Worm (Caenorhabditis elegans): ENCODE results near the gene C49A9.9.

Gene C49A9.9

ce11 chrIV:6217066-6217465 is at the start of gene C49A9.9:
Gene C49A9.9 (plus strand): TSS chrIV:6217372.
- TF ChIP-seq cog-1 (tag; optimal IDR thresholded peaks at IDR 0.05) (no peak), ztf-29 (GFP tag; IDR thresholded peaks at IDR 0.05) (no peak), T22C8.4 (GFP tag; IDR thresholded peaks at IDR 0.05) (no peak), med-1 (GFP tag; optimal IDR thresholded peaks at IDR 0.05; ENCODE audit: insufficient read depth) (no peak), ztf-23 (GFP tag; IDR thresholded peaks at IDR 0.05) (no peak), klf-2 (GFP tag; conservative IDR thresholded peaks at IDR 0.05) (no peak), ref-1 (GFP tag; conservative IDR thresholded peaks at IDR 0.05) (no peak), flt-1 (GFP tag; IDR thresholded peaks at IDR 0.05) (no peak), tab-1 (GFP tag; IDR thresholded peaks at IDR 0.05) (no peak)

ce11 chrIV:6172959-6173358 is 44.2 kb upstream of the C49A9.9 start:
- no peak for TF ChIP-seq klf-2 (GFP tag; conservative IDR thresholded peaks at IDR 0.05)

ce11 chrIV:6177383-6177782 is 39.8 kb upstream of the C49A9.9 start:
- TF ChIP-seq med-1 (GFP tag; optimal IDR thresholded peaks at IDR 0.05; ENCODE audit: insufficient read depth) (no peak), klf-2 (GFP tag; conservative IDR thresholded peaks at IDR 0.05) (no peak), tab-1 (GFP tag; IDR thresholded peaks at IDR 0.05) (no peak), ztf-29 (GFP tag; IDR thresholded peaks at IDR 0.05) (no peak), T22C8.4 (GFP tag; IDR thresholded peaks at IDR 0.05) (no peak), flt-1 (GFP tag; IDR thresholded peaks at IDR 0.05) (no peak), cog-1 (tag; optimal IDR thresholded peaks at IDR 0.05) (no peak), ref-1 (GFP tag; conservative IDR thresholded peaks at IDR 0.05) (no peak), ztf-23 (GFP tag; IDR thresholded peaks at IDR 0.05) (no peak)

- TF ChIP-seq ztf-29 (GFP tag; IDR thresholded peaks at IDR 0.05) (no peak), tab-1 (GFP tag; IDR thresholded peaks at IDR 0.05) (no peak), flt-1 (GFP tag; IDR thresholded peaks at IDR 0.05) (no peak), ref-1 (GFP tag; conservative IDR thresholded peaks at IDR 0.05) (no peak), cog-1 (tag; optimal IDR thresholded peaks at IDR 0.05) (no peak), T22C8.4 (GFP tag; IDR thresholded peaks at IDR 0.05) (no peak), klf-2 (GFP tag; conservative IDR thresholded peaks at IDR 0.05) (no peak), med-1 (GFP tag; optimal IDR thresholded peaks at IDR 0.05; ENCODE audit: insufficient read depth) (no peak), ztf-23 (GFP tag; IDR thresholded peaks at IDR 0.05) (no peak)
Observed at ce11 chrIV:6183757-6184156, 33.4 kb upstream of the C49A9.9 start, which contains the start of gene unc-77. Gene unc-77 (minus strand): TSS chrIV:6183857.

ce11 chrIV:6185578-6185977 is 31.6 kb upstream of the C49A9.9 start, which contains the start of gene asp-9:
Gene asp-9 (plus strand): TSS chrIV:6185889.
- TF ChIP-seq ztf-29 (GFP tag; IDR thresholded peaks at IDR 0.05) (no peak), ztf-23 (GFP tag; IDR thresholded peaks at IDR 0.05) (no peak), flt-1 (GFP tag; IDR thresholded peaks at IDR 0.05) (no peak), cog-1 (tag; optimal IDR thresholded peaks at IDR 0.05) (no peak), T22C8.4 (GFP tag; IDR thresholded peaks at IDR 0.05) (no peak), ref-1 (GFP tag; conservative IDR thresholded peaks at IDR 0.05) (no peak), klf-2 (GFP tag; conservative IDR thresholded peaks at IDR 0.05) (no peak), med-1 (GFP tag; optimal IDR thresholded peaks at IDR 0.05; ENCODE audit: insufficient read depth) (no peak), tab-1 (GFP tag; IDR thresholded peaks at IDR 0.05) (no peak)

ce11 chrIV:6187160-6187559 is 30.0 kb upstream of the C49A9.9 start:
- no peak for TF ChIP-seq tab-1 (GFP tag; IDR thresholded peaks at IDR 0.05)
- no peak for TF ChIP-seq ztf-23 (GFP tag; IDR thresholded peaks at IDR 0.05)
- no peak for TF ChIP-seq klf-2 (GFP tag; conservative IDR thresholded peaks at IDR 0.05)
- no peak for TF ChIP-seq med-1 (GFP tag; optimal IDR thresholded peaks at IDR 0.05; ENCODE audit: insufficient read depth)
- TF ChIP-seq ref-1 (GFP tag; conservative IDR thresholded peaks at IDR 0.05), result no peak
- TF ChIP-seq flt-1 (GFP tag; IDR thresholded peaks at IDR 0.05), result no peak
- TF ChIP-seq ztf-29 (GFP tag; IDR thresholded peaks at IDR 0.05), result no peak
- no peak for TF ChIP-seq T22C8.4 (GFP tag; IDR thresholded peaks at IDR 0.05)
- TF ChIP-seq cog-1 (tag; optimal IDR thresholded peaks at IDR 0.05), result no peak

- TF ChIP-seq T22C8.4 (GFP tag; IDR thresholded peaks at IDR 0.05) (no peak), flt-1 (GFP tag; IDR thresholded peaks at IDR 0.05) (no peak), ztf-23 (GFP tag; IDR thresholded peaks at IDR 0.05) (no peak), ztf-29 (GFP tag; IDR thresholded peaks at IDR 0.05) (no peak), med-1 (GFP tag; optimal IDR thresholded peaks at IDR 0.05; ENCODE audit: insufficient read depth) (no peak), tab-1 (GFP tag; IDR thresholded peaks at IDR 0.05) (no peak), ref-1 (GFP tag; conservative IDR thresholded peaks at IDR 0.05) (no peak), klf-2 (GFP tag; conservative IDR thresholded peaks at IDR 0.05) (no peak), cog-1 (tag; optimal IDR thresholded peaks at IDR 0.05) (no peak)
Observed at ce11 chrIV:6200249-6200648, 16.9 kb upstream of the C49A9.9 start.

ce11 chrIV:6201769-6202168 is 15.4 kb upstream of the C49A9.9 start, which contains the start of gene tkr-2:
Gene tkr-2 (plus strand): TSS chrIV:6202069.
- no peak for TF ChIP-seq med-1 (GFP tag; optimal IDR thresholded peaks at IDR 0.05; ENCODE audit: insufficient read depth)
- no peak for TF ChIP-seq ztf-29 (GFP tag; IDR thresholded peaks at IDR 0.05)
- no peak for TF ChIP-seq tab-1 (GFP tag; IDR thresholded peaks at IDR 0.05)
- no peak for TF ChIP-seq ztf-23 (GFP tag; IDR thresholded peaks at IDR 0.05)
- TF ChIP-seq cog-1 (tag; optimal IDR thresholded peaks at IDR 0.05), result no peak
- no peak for TF ChIP-seq flt-1 (GFP tag; IDR thresholded peaks at IDR 0.05)
- no peak for TF ChIP-seq T22C8.4 (GFP tag; IDR thresholded peaks at IDR 0.05)
- TF ChIP-seq klf-2 (GFP tag; conservative IDR thresholded peaks at IDR 0.05), result no peak
- no peak for TF ChIP-seq ref-1 (GFP tag; conservative IDR thresholded peaks at IDR 0.05)

- TF ChIP-seq ztf-23 (GFP tag; IDR thresholded peaks at IDR 0.05), result peak; percentile 77
- TF ChIP-seq med-1 (GFP tag; optimal IDR thresholded peaks at IDR 0.05; ENCODE audit: insufficient read depth), result no peak
- no peak for TF ChIP-seq ref-1 (GFP tag; conservative IDR thresholded peaks at IDR 0.05)
- TF ChIP-seq T22C8.4 (GFP tag; IDR thresholded peaks at IDR 0.05), result no peak
- TF ChIP-seq tab-1 (GFP tag; IDR thresholded peaks at IDR 0.05), result no peak
- peak; percentile 20 for TF ChIP-seq cog-1 (tag; optimal IDR thresholded peaks at IDR 0.05)
- peak; percentile 73 for TF ChIP-seq klf-2 (GFP tag; conservative IDR thresholded peaks at IDR 0.05)
- TF ChIP-seq ztf-29 (GFP tag; IDR thresholded peaks at IDR 0.05), result no peak
- TF ChIP-seq flt-1 (GFP tag; IDR thresholded peaks at IDR 0.05), result peak; percentile 85
Observed at ce11 chrIV:6206294-6206776, 10.8 kb upstream of the C49A9.9 start, which contains the start of gene C49A9.10. Gene C49A9.10 (minus strand): TSS chrIV:6206344.

- TF ChIP-seq ref-1 (GFP tag; conservative IDR thresholded peaks at IDR 0.05) (no peak), cog-1 (tag; optimal IDR thresholded peaks at IDR 0.05) (no peak), flt-1 (GFP tag; IDR thresholded peaks at IDR 0.05) (no peak), T22C8.4 (GFP tag; IDR thresholded peaks at IDR 0.05) (no peak), tab-1 (GFP tag; IDR thresholded peaks at IDR 0.05) (no peak), ztf-23 (GFP tag; IDR thresholded peaks at IDR 0.05) (no peak), klf-2 (GFP tag; conservative IDR thresholded peaks at IDR 0.05) (no peak), med-1 (GFP tag; optimal IDR thresholded peaks at IDR 0.05; ENCODE audit: insufficient read depth) (no peak), ztf-29 (GFP tag; IDR thresholded peaks at IDR 0.05) (no peak)
Observed at ce11 chrIV:6209337-6209736, 7.8 kb upstream of the C49A9.9 start.
